Fruit fly (Drosophila melanogaster): Measurements from ENCODE around the gene CG11570.

The CG11570 gene

dm6 chr3L:11947357-11947756 lies 10.2 kb downstream of the CG11570 start, which contains the start of gene CG7252:
Gene CG7252, plus strand, starts transcription at chr3L:11947675.
- no peak for TF ChIP-seq noc (tag; optimal IDR thresholded peaks at IDR 0.05)

DNA sequence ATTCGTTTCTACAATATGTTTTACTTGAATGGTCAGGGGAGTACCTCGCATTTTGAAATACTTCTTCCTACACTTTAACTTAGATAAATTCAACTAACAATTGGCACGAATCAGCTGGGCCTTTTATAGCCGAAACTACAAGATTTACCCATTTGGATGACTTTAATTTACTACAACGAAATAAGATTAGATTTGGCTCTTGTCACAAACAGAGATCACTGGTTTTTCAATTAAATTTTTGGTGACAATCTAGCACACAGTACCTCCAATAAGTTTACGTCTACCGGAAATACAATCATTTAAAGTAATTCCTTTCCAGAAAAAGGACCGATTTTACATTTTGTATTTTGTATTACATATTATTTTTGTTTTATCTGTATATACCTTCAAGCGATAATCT lies 12.8 kb downstream of the CG11570 start, which contains the start of gene CG5883:
Gene CG5883 (minus strand): TSS at position 101 of the 400 bp plus-strand sequence.
- TF ChIP-seq noc (tag; optimal IDR thresholded peaks at IDR 0.05), result no peak

DNA sequence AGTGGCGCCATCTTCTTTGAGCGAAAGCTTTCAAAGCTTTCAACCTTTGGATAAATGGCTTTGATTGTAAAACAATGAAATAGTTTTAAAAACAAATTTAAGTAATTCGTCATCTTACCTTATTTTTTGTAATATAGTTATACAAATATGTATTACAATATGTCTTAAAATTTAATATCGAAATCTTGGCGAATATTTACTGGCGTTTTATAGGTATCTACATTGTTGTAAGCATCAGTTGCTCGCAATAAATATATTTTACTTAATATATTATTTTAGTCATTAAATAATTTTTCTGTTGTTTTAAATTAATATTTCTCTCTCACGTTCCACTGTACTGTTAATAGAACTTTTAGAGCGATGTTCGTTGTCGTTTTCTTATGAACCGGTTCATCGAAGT lies 16.0 kb downstream of the CG11570 start, which contains the start of gene Rpt4R:
Gene Rpt4R (plus strand): TSS at position 301 of the 400 bp plus-strand sequence.
- no peak for TF ChIP-seq noc (tag; optimal IDR thresholded peaks at IDR 0.05)

dm6 chr3L:11938716-11939115 lies 18.9 kb downstream of the CG11570 start, which contains the start of gene CG44837:
Gene CG44837, minus strand, starts transcription at chr3L:11938872.
- TF ChIP-seq noc (tag; optimal IDR thresholded peaks at IDR 0.05), result no peak

dm6 chr3L:11937270-11937669 lies 20.3 kb downstream of the CG11570 start:
- TF ChIP-seq noc (tag; optimal IDR thresholded peaks at IDR 0.05), result no peak

- no peak for TF ChIP-seq noc (tag; optimal IDR thresholded peaks at IDR 0.05)
Observed at dm6 chr3L:11931619-11932018, 25.9 kb downstream of the CG11570 start.

DNA sequence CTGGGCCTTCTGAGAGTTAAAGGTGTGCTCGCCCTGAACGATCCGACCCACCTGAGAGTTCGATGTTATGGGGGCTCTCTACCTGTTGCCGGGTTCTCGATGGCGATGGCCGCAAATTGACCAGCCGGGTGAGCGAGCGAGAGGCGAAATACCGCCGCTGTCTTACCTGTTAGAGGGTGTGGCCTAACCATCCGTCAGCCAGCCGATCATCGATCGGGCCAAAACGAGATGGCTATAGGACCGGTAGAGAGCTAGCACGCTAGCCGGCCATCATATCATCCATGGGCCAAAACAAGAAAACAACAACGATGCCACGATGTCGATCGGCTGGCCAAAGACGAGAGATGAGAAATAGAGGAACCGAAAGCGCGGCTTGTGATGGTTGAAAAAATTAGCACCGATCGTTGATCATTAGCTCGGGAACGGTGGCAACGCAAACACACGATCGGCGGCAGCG lies 30.3 kb downstream of the CG11570 start, which contains the start of gene byn:
Gene byn (plus strand): TSS at position 407 of the 457 bp plus-strand sequence.
- TF ChIP-seq noc (tag; optimal IDR thresholded peaks at IDR 0.05), result no peak

dm6 chr3L:11925382-11925781 lies 32.2 kb downstream of the CG11570 start:
- no peak for TF ChIP-seq noc (tag; optimal IDR thresholded peaks at IDR 0.05)

dm6 chr3L:11924657-11925056 lies 32.9 kb downstream of the CG11570 start, which contains the start of gene SdhAL:
Gene SdhAL, minus strand, starts transcription at chr3L:11924757.
- TF ChIP-seq noc (tag; optimal IDR thresholded peaks at IDR 0.05), result no peak

dm6 chr3L:11921213-11921612 lies 36.4 kb downstream of the CG11570 start, which contains the start of gene CG11588:
Gene CG11588, plus strand, starts transcription at chr3L:11921513.
- no peak for TF ChIP-seq noc (tag; optimal IDR thresholded peaks at IDR 0.05)

dm6 chr3L:11918217-11918616 lies 39.4 kb downstream of the CG11570 start:
- no peak for TF ChIP-seq noc (tag; optimal IDR thresholded peaks at IDR 0.05)

Data from whole organism, larva.